Worm (Caenorhabditis elegans): Measurements from ENCODE around the gene algn-3.

algn-3 gene

ce11 chrII:14100963-14101362 is 31.7 kb downstream of the algn-3 start, which contains the start of gene bkip-1:
Gene bkip-1, plus strand, starts transcription at chrII:14101263.
- no peak for TF ChIP-seq unc-130 (GFP tag; optimal IDR thresholded peaks at IDR 0.05)
- no peak for TF ChIP-seq madf-6 (GFP tag; IDR thresholded peaks at IDR 0.05)
- no peak for TF ChIP-seq lag-1 (GFP tag; IDR thresholded peaks at IDR 0.05)
- no peak for TF ChIP-seq F55B11.4 (tag; optimal IDR thresholded peaks at IDR 0.05; ENCODE audit: borderline replicate concordance, insufficient read depth)
- no peak for TF ChIP-seq hlh-26 (GFP tag; conservative IDR thresholded peaks at IDR 0.05)
- no peak for TF ChIP-seq snpc-1.3 (tag; optimal IDR thresholded peaks at IDR 0.05; ENCODE audit: insufficient read depth)

DNA sequence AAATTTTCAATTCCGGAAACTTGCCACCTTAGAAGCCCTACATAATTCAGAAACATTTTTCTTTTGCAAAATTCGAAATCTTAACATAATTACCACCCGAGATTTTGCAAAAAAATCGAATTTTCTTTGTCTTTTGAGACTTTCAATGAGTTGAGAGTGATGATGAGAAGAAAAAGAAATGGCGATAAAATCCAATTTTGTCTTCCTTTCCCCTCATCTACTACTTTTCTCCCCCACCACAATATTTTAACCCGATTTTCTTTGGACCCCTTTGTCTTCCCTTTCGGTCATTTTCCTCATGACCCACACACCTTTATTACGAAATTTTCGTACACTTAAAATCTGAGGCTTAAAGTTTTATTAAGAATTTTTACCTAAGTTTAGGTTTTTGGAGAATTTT is 34.3 kb downstream of the algn-3 start:
- no peak for TF ChIP-seq cebp-2 (GFP tag; IDR thresholded peaks at IDR 0.05)

DNA sequence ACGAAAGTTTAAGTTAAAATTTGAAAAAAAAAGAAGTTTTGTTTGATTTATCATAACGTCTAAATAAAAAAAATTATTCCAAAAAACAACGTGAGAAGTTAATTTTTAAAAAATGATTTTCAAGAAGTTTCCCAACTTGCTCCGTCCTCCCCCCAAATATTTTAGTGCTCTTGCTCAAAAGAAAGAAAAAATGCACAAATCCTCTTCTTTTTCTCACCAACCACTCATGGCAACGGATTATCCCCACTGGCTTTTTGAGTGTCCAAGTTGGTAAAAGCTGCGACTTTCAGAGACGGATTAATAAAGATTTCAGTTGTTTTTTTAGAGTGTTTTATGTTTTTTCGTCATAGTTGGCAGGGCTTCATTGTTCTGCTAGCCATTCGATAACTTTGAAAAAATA is 35.1 kb downstream of the algn-3 start, which contains the start of gene Y39G8C.2:
Gene Y39G8C.2 (minus strand): TSS at position 101 of the 400 bp plus-strand sequence.
- TF ChIP-seq zfh-2 (GFP tag; conservative IDR thresholded peaks at IDR 0.05), result no peak
- TF ChIP-seq F57A8.1 (GFP tag; optimal IDR thresholded peaks at IDR 0.05), result no peak
- TF ChIP-seq aptf-2 (GFP tag; conservative IDR thresholded peaks at IDR 0.05), result no peak
- TF ChIP-seq sptf-2 (GFP tag; optimal IDR thresholded peaks at IDR 0.05), result no peak
- TF ChIP-seq C06A6.2 (GFP tag; conservative IDR thresholded peaks at IDR 0.05), result no peak
- TF ChIP-seq ceh-27 (GFP tag; optimal IDR thresholded peaks at IDR 0.05), result no peak
- TF ChIP-seq atf-7 (tag; optimal IDR thresholded peaks at IDR 0.05), result no peak
- no peak for TF ChIP-seq nhr-90 (tag; optimal IDR thresholded peaks at IDR 0.05)
- TF ChIP-seq rcor-1 (GFP tag; IDR thresholded peaks at IDR 0.05), result no peak
- TF ChIP-seq mxl-1 (tag; optimal IDR thresholded peaks at IDR 0.05), result no peak
- TF ChIP-seq mel-28 (tag; optimal IDR thresholded peaks at IDR 0.05; ENCODE audit: borderline replicate concordance), result no peak
- TF ChIP-seq lin-35 (GFP tag; optimal IDR thresholded peaks at IDR 0.05), result no peak
- no peak for TF ChIP-seq F23B12.7 (tag; optimal IDR thresholded peaks at IDR 0.05; ENCODE audit: insufficient read depth)
- TF ChIP-seq F10E7.11 (tag; optimal IDR thresholded peaks at IDR 0.05), result no peak

ce11 chrII:14096814-14097213 is 35.8 kb downstream of the algn-3 start:
- TF ChIP-seq ztf-22 (GFP tag; optimal IDR thresholded peaks at IDR 0.05) (no peak), ceh-91 (GFP tag; IDR thresholded peaks at IDR 0.05) (no peak), sea-2 (GFP tag; IDR thresholded peaks at IDR 0.05) (no peak), nfyb-1 (GFP tag; IDR thresholded peaks at IDR 0.05) (no peak), bed-2 (GFP tag; IDR thresholded peaks at IDR 0.05) (no peak), zfh-2 (GFP tag; conservative IDR thresholded peaks at IDR 0.05) (peak; percentile 81), egrh-3 (GFP tag; IDR thresholded peaks at IDR 0.05) (peak; percentile 35; the same call in 1 of the 2 replicates), bed-1 (GFP tag; IDR thresholded peaks at IDR 0.05) (no peak), snpc-4 (GFP tag; optimal IDR thresholded peaks at IDR 0.05) (no peak), snpc-4 (tag; optimal IDR thresholded peaks at IDR 0.05) (peak in 2 of 4 experiments; percentile 26 to 46), cebp-1 (GFP tag; IDR thresholded peaks at IDR 0.05) (no peak), cebp-1 (tag; optimal IDR thresholded peaks at IDR 0.05) (no peak), aptf-2 (GFP tag; conservative IDR thresholded peaks at IDR 0.05) (no peak), die-1 (tag; optimal IDR thresholded peaks at IDR 0.05) (no peak), mel-28 (tag; optimal IDR thresholded peaks at IDR 0.05; ENCODE audit: borderline replicate concordance) (no peak)

ce11 chrII:14095875-14096274 is 36.8 kb downstream of the algn-3 start:
- no peak for TF ChIP-seq F37B4.10 (GFP tag; IDR thresholded peaks at IDR 0.05)
- no peak for TF ChIP-seq nhr-27 (tag; optimal IDR thresholded peaks at IDR 0.05)
- peak; percentile 44; the same call in 1 of the 2 replicates for TF ChIP-seq egrh-3 (GFP tag; IDR thresholded peaks at IDR 0.05)
- no peak for TF ChIP-seq snpc-1.1 (tag; optimal IDR thresholded peaks at IDR 0.05; ENCODE audit: insufficient read depth)
- peak; percentile 69 for TF ChIP-seq zfh-2 (GFP tag; conservative IDR thresholded peaks at IDR 0.05)

Measured in whole organism, young adult.